Fruit fly (Drosophila melanogaster) whole organism, wandering third instar larva: ENCODE measurements around the gene Paics.

ENCODE experiments used
- Abd-B ChIP-seq: fragments of >200 bp; optimal IDR thresholded peaks from 2 replicates; lab custom pipeline; 2017; ENCODE audit warnings: missing biosample characterization, missing genetic modification characterization
- CG32264 ChIP-seq: fragments of 200-800 bp; sonication (Bioruptor generic); optimal IDR thresholded peaks from 2 replicates; lab custom pipeline; 2016; ENCODE audit warnings: missing biosample characterization, missing genetic modification characterization
- CG9705 ChIP-seq: fragments of 200-800 bp; sonication (Bioruptor generic); optimal IDR thresholded peaks from 2 replicates; lab custom pipeline; 2018; ENCODE audit warnings: missing biosample characterization, mild to moderate bottlenecking, missing genetic modification characterization
- CrebA ChIP-seq: fragments of 200-800 bp; sonication (Bioruptor generic); optimal IDR thresholded peaks from 2 replicates; lab custom pipeline; 2016; ENCODE audit warnings: missing biosample characterization, mild to moderate bottlenecking, missing genetic modification characterization, borderline replicate concordance
- Dfd ChIP-seq: fragments of >200 bp; optimal IDR thresholded peaks from 2 replicates; lab custom pipeline; 2017; ENCODE audit warnings: missing biosample characterization, missing genetic modification characterization
- Dif ChIP-seq: fragments of 200-275, 200-300 bp; sonication (Bioruptor generic); optimal IDR thresholded peaks from 2 replicates; lab custom pipeline; 2018; ENCODE audit warnings: missing biosample characterization, missing genetic modification characterization; ENCODE audit not compliant: partially characterized antibody
- GATAd ChIP-seq: sonication (Bioruptor generic); optimal IDR thresholded peaks from 2 replicates; lab custom pipeline; 2016; ENCODE audit warnings: missing biosample characterization, missing genetic modification characterization
- HLH106 ChIP-seq: fragments of 200-800 bp; optimal IDR thresholded peaks from 3 replicates; lab custom pipeline; 2019; ENCODE audit warnings: missing biosample characterization, mild to moderate bottlenecking, missing genetic modification characterization, moderate library complexity
- Hnf4 ChIP-seq: fragments of 200-800 bp; sonication (Bioruptor generic); optimal IDR thresholded peaks from 2 replicates; lab custom pipeline; 2016; ENCODE audit warnings: missing biosample characterization, mild to moderate bottlenecking, missing genetic modification characterization
- Hr78 ChIP-seq: fragments of >200 bp; optimal IDR thresholded peaks from 2 replicates; lab custom pipeline; 2017; ENCODE audit warnings: missing biosample characterization, missing genetic modification characterization
- Hr83 ChIP-seq: fragments of 200-300 bp; sonication (Bioruptor generic); optimal IDR thresholded peaks from 2 replicates; lab custom pipeline; 2016; ENCODE audit warnings: missing biosample characterization, mild to moderate bottlenecking, missing genetic modification characterization, moderate library complexity; ENCODE audit not compliant: poor library complexity, severe bottlenecking
- Jra ChIP-seq: sonication (Bioruptor generic); optimal IDR thresholded peaks from 2 replicates; lab custom pipeline; 2016; ENCODE audit warnings: missing biosample characterization, missing genetic modification characterization
- Mio ChIP-seq: sonication (Bioruptor generic); optimal IDR thresholded peaks from 2 replicates; lab custom pipeline; 2016; ENCODE audit warnings: missing biosample characterization, missing genetic modification characterization
- Myc ChIP-seq: fragments of >200 bp; optimal IDR thresholded peaks from 2 replicates; lab custom pipeline; 2017
- N ChIP-seq: fragments of >200 bp; optimal IDR thresholded peaks from 2 replicates; lab custom pipeline; 2018; ENCODE audit warnings: missing biosample characterization, missing external identifiers, missing genetic modification characterization
- OdsH ChIP-seq: fragments of 200-800 bp; sonication (Bioruptor generic); optimal IDR thresholded peaks from 2 replicates; lab custom pipeline; 2016; ENCODE audit warnings: missing biosample characterization, mild to moderate bottlenecking, missing genetic modification characterization
- Rel ChIP-seq, 2 experiments: fragments of 200-800 bp; sonication (Bioruptor generic) in 1 of 2; optimal IDR thresholded peaks; 2 replicates in 1 of 2; 3 replicates in 1 of 2; lab custom pipeline; 2016 to 2019; ENCODE audit warnings: mild to moderate bottlenecking in 2 of 2, missing biosample characterization in 2 of 2, missing genetic modification characterization in 2 of 2, moderate library complexity in 1 of 2
- Sp1 ChIP-seq: fragments of 200-800 bp; sonication (Bioruptor generic); optimal IDR thresholded peaks from 3 replicates; lab custom pipeline; 2019; ENCODE audit warnings: missing biosample characterization, mild to moderate bottlenecking, missing genetic modification characterization, moderate library complexity
- Vsx2 ChIP-seq: fragments of 200-300, 225-300 bp; sonication (Bioruptor generic); optimal IDR thresholded peaks from 2 replicates; lab custom pipeline; 2018; ENCODE audit warnings: missing biosample characterization, missing genetic modification characterization; ENCODE audit not compliant: partially characterized antibody
- br ChIP-seq: fragments of 200-800 bp; sonication (Bioruptor generic); optimal IDR thresholded peaks from 2 replicates; lab custom pipeline; 2016; ENCODE audit warnings: missing biosample characterization, missing genetic modification characterization
- brk ChIP-seq: fragments of 200-800 bp; sonication (Bioruptor generic); optimal IDR thresholded peaks from 2 replicates; lab custom pipeline; 2016; ENCODE audit warnings: missing biosample characterization, mild to moderate bottlenecking, missing genetic modification characterization
- dl ChIP-seq, 2 experiments: fragments of 175-275, 200-275 bp in 1 of 2; fragments of 200-275 bp in 1 of 2; sonication (Bioruptor generic); optimal IDR thresholded peaks; lab custom pipeline; 2018; ENCODE audit warnings: mild to moderate bottlenecking in 2 of 2, missing biosample characterization in 2 of 2, missing genetic modification characterization in 2 of 2, moderate library complexity in 2 of 2; ENCODE audit not compliant: partially characterized antibody in 2 of 2, insufficient read depth in 1 of 2
- dmrt93B ChIP-seq: fragments of 200-800 bp; sonication (Bioruptor generic); optimal IDR thresholded peaks from 2 replicates; lab custom pipeline; 2018; ENCODE audit warnings: missing biosample characterization, mild to moderate bottlenecking, missing genetic modification characterization
- dsf ChIP-seq: sonication (Bioruptor generic); optimal IDR thresholded peaks from 2 replicates; lab custom pipeline; 2016; ENCODE audit warnings: missing biosample characterization, missing genetic modification characterization, borderline replicate concordance
- ey ChIP-seq: fragments of 200-800 bp; sonication (Bioruptor generic); optimal IDR thresholded peaks from 2 replicates; lab custom pipeline; 2016; ENCODE audit warnings: missing biosample characterization, missing genetic modification characterization
- foxo ChIP-seq, 2 experiments: fragments of 200-800 bp; sonication (Bioruptor generic); optimal IDR thresholded peaks; 2 replicates in 1 of 2; 3 replicates in 1 of 2; lab custom pipeline; 2016 to 2017; ENCODE audit warnings: missing biosample characterization in 2 of 2, missing genetic modification characterization in 2 of 2
- fru ChIP-seq: fragments of 200-800 bp; sonication (Bioruptor generic); optimal IDR thresholded peaks from 3 replicates; lab custom pipeline; 2016; ENCODE audit warnings: missing biosample characterization, mild to moderate bottlenecking, missing genetic modification characterization
- h ChIP-seq: fragments of 200-800 bp; sonication (Bioruptor generic); optimal IDR thresholded peaks from 3 replicates; lab custom pipeline; 2016; ENCODE audit warnings: missing biosample characterization, mild to moderate bottlenecking, missing genetic modification characterization
- jim ChIP-seq: fragments of 175-275, 200-325 bp; sonication (Bioruptor generic); optimal IDR thresholded peaks from 2 replicates; lab custom pipeline; 2016; ENCODE audit warnings: missing biosample characterization, mild to moderate bottlenecking, missing genetic modification characterization
- lola ChIP-seq: fragments of >200 bp; optimal IDR thresholded peaks from 2 replicates; lab custom pipeline; 2017; ENCODE audit warnings: missing biosample characterization, missing genetic modification characterization
- pan ChIP-seq: fragments of >200 bp; optimal IDR thresholded peaks from 2 replicates; lab custom pipeline; 2017
- psq ChIP-seq: fragments of 200-800 bp; sonication (Bioruptor generic); optimal IDR thresholded peaks from 3 replicates; lab custom pipeline; 2017; ENCODE audit warnings: missing biosample characterization, mild to moderate bottlenecking, missing genetic modification characterization, moderate library complexity
- rgr ChIP-seq: fragments of 200-800 bp; sonication (Bioruptor generic); optimal IDR thresholded peaks from 3 replicates; lab custom pipeline; 2016; ENCODE audit warnings: missing biosample characterization, mild to moderate bottlenecking, missing genetic modification characterization
- sage ChIP-seq: fragments of 200-800 bp; sonication (Bioruptor generic); optimal IDR thresholded peaks from 2 replicates; lab custom pipeline; 2016; ENCODE audit warnings: missing biosample characterization, mild to moderate bottlenecking, missing genetic modification characterization
- sv ChIP-seq: fragments of 200-800 bp; sonication (Bioruptor generic); optimal IDR thresholded peaks from 3 replicates; lab custom pipeline; 2016; ENCODE audit warnings: missing biosample characterization, missing genetic modification characterization
- tai ChIP-seq: sonication (Bioruptor generic); optimal IDR thresholded peaks from 2 replicates; lab custom pipeline; 2016; ENCODE audit warnings: missing biosample characterization, missing genetic modification characterization
- usp ChIP-seq: fragments of >200 bp; optimal IDR thresholded peaks from 2 replicates; lab custom pipeline; 2017; ENCODE audit warnings: missing biosample characterization, missing genetic modification characterization
- woc ChIP-seq: sonication (Bioruptor generic); optimal IDR thresholded peaks from 2 replicates; lab custom pipeline; 2016; ENCODE audit warnings: missing biosample characterization, mild to moderate bottlenecking, missing genetic modification characterization

The Paics gene

dm6 chrX:12737057-12737734, 23.2 kb downstream of the Paics start:
- peak; percentile 1 for TF ChIP-seq ey (GFP tag; lab: Kevin White, UChicago)
- no peak for TF ChIP-seq N
- peak; percentile 7 for TF ChIP-seq Jra (GFP tag; lab: Kevin White, UChicago)
- peak; percentile 79 for TF ChIP-seq h
- peak; percentile 61 for TF ChIP-seq Dfd (GFP tag; lab: Kevin White, UChicago)
- peak; percentile 31 for TF ChIP-seq dmrt93B (GFP tag; lab: Kevin White, UChicago)
- TF ChIP-seq Hr83 (GFP tag; lab: Kevin White, UChicago) = peak; percentile 5
- TF ChIP-seq jim (GFP tag; lab: Kevin White, UChicago) = peak; percentile 93
- TF ChIP-seq CG9705 (GFP tag; lab: Kevin White, UChicago) = peak; percentile 29
- peak; percentile 78 for TF ChIP-seq fru
- TF ChIP-seq dsf = no peak
- peak; percentile 30 for TF ChIP-seq rgr (GFP tag; lab: Kevin White, UChicago)
- peak; percentile 88 for TF ChIP-seq Sp1 (GFP tag; lab: Kevin White, UChicago)
- TF ChIP-seq HLH106 (tag; lab: Kevin White, UChicago) = peak; percentile 55
- TF ChIP-seq Vsx2 = peak; percentile 59
- TF ChIP-seq OdsH (GFP tag; lab: Kevin White, UChicago) = peak; percentile 4
- peak in 1 of 2 experiments; percentile 32 for TF ChIP-seq dl (GFP tag; optimal IDR thresholded peaks at IDR 0.05; lab: Kevin White, UChicago; ENCODE audit: insufficient read depth in 1 of 2, partially characterized antibody in 2 of 2)
- peak; percentile 83 for TF ChIP-seq Rel (GFP tag; optimal IDR thresholded peaks at IDR 0.05; lab: Kevin White, UChicago)
- peak; percentile 84 for TF ChIP-seq Rel (tag; optimal IDR thresholded peaks at IDR 0.05; lab: Kevin White, UChicago)
- TF ChIP-seq usp (GFP tag; lab: Kevin White, UChicago) = no peak
- TF ChIP-seq foxo (GFP tag; optimal IDR thresholded peaks at IDR 0.05; lab: Kevin White, UChicago) = peak; percentile 22 to 28
- TF ChIP-seq sage = peak; percentile 51
- peak; percentile 50 for TF ChIP-seq tai (GFP tag; lab: Kevin White, UChicago)
- no peak for TF ChIP-seq GATAd (GFP tag; lab: Kevin White, UChicago)
- TF ChIP-seq CG32264 (GFP tag; lab: Kevin White, UChicago) = no peak
- TF ChIP-seq CrebA (GFP tag; lab: Kevin White, UChicago) = peak; percentile 88
- no peak for TF ChIP-seq brk (GFP tag; lab: Kevin White, UChicago)
- peak; percentile 17 for TF ChIP-seq woc (GFP tag; lab: Kevin White, UChicago)
- no peak for TF ChIP-seq pan (lab: Kevin White, UChicago)
- TF ChIP-seq sv (GFP tag; lab: Kevin White, UChicago) = no peak
- TF ChIP-seq Hnf4 (GFP tag; lab: Kevin White, UChicago) = peak; percentile 58
- TF ChIP-seq psq (GFP tag; lab: Kevin White, UChicago) = peak; percentile 97
- TF ChIP-seq br (GFP tag; lab: Kevin White, UChicago) = peak; percentile 68
- no peak for TF ChIP-seq Mio (GFP tag; lab: Kevin White, UChicago)

dm6 chrX:12735478-12736428, 24.7 kb downstream of the Paics start:
- TF ChIP-seq Hnf4 (GFP tag; lab: Kevin White, UChicago) (peak; percentile 48), Dif (GFP tag; lab: Kevin White, UChicago) (peak; percentile 57), Rel (GFP tag; optimal IDR thresholded peaks at IDR 0.05; lab: Kevin White, UChicago) (peak; percentile 40), Rel (tag; optimal IDR thresholded peaks at IDR 0.05; lab: Kevin White, UChicago) (peak; percentile 46), fru (peak; percentile 94), woc (GFP tag; lab: Kevin White, UChicago) (peak; percentile 98), sage (peak; percentile 46), foxo (GFP tag; optimal IDR thresholded peaks at IDR 0.05; lab: Kevin White, UChicago) (peak in 1 of 2 experiments; percentile 95), Sp1 (GFP tag; lab: Kevin White, UChicago) (peak; percentile 98), dl (GFP tag; optimal IDR thresholded peaks at IDR 0.05; lab: Kevin White, UChicago; ENCODE audit: insufficient read depth in 1 of 2, partially characterized antibody in 2 of 2) (peak; percentile 51 to 71), Abd-B (peak; percentile 35), psq (GFP tag; lab: Kevin White, UChicago) (peak; percentile 99), Jra (GFP tag; lab: Kevin White, UChicago) (peak; percentile 56), pan (lab: Kevin White, UChicago) (no peak), tai (GFP tag; lab: Kevin White, UChicago) (peak; percentile 91), Mio (GFP tag; lab: Kevin White, UChicago) (peak; percentile 24), dmrt93B (GFP tag; lab: Kevin White, UChicago) (peak; percentile 98), sv (GFP tag; lab: Kevin White, UChicago) (peak; percentile 95), GATAd (GFP tag; lab: Kevin White, UChicago) (peak; percentile 81), lola (GFP tag; lab: Kevin White, UChicago) (no peak), brk (GFP tag; lab: Kevin White, UChicago) (peak; percentile 80), rgr (GFP tag; lab: Kevin White, UChicago) (peak; percentile 90), ey (GFP tag; lab: Kevin White, UChicago) (peak; percentile 96), Myc (lab: Kevin White, UChicago) (no peak), dsf (peak; percentile 81), CG32264 (GFP tag; lab: Kevin White, UChicago) (peak; percentile 72), Hr83 (GFP tag; lab: Kevin White, UChicago) (peak; percentile 93), OdsH (GFP tag; lab: Kevin White, UChicago) (peak; percentile 92), br (GFP tag; lab: Kevin White, UChicago) (peak; percentile 92), CrebA (GFP tag; lab: Kevin White, UChicago) (peak; percentile 85), Hr78 (GFP tag; lab: Kevin White, UChicago) (no peak), usp (GFP tag; lab: Kevin White, UChicago) (no peak), h (peak; percentile 90), N (no peak), jim (GFP tag; lab: Kevin White, UChicago) (peak; percentile 92), CG9705 (GFP tag; lab: Kevin White, UChicago) (peak; percentile 94)
